Fruit fly (Drosophila melanogaster) whole organism, embryonic: ENCODE data around the gene CG43078.
A peak's percentile ranks its signal among the peaks of the same experiment; 100 is the strongest.

Source experiments
- Antp ChIP-seq: fragments of 200-800 bp; sonication (Bioruptor generic); optimal IDR thresholded peaks from 3 replicates; lab custom pipeline; 2016; ENCODE audit warnings: missing biosample characterization, missing genetic modification characterization
- CG1024 ChIP-seq: fragments of 200-800 bp; sonication (Bioruptor generic); IDR thresholded peaks from 2 replicates; pipeline ENCODE4 v1.3.6; 2022; ENCODE audit warnings: missing biosample characterization, missing genetic modification characterization
- CG10543 ChIP-seq: fragments of 200-800 bp; sonication (Bioruptor generic); optimal IDR thresholded peaks from 3 replicates; lab custom pipeline; 2017; ENCODE audit warnings: missing biosample characterization, mild to moderate bottlenecking, missing genetic modification characterization, moderate library complexity
- CG11085 ChIP-seq: fragments of 200-800 bp; sonication (Bioruptor generic); IDR thresholded peaks from 2 replicates; pipeline ENCODE4 v1.3.6; 2022; ENCODE audit warnings: missing biosample characterization, missing genetic modification characterization
- CG11093 ChIP-seq: fragments of 200-800 bp; sonication (Bioruptor generic); IDR thresholded peaks from 3 replicates; pipeline ENCODE4 v1.3.6; 2022; ENCODE audit warnings: missing biosample characterization, missing genetic modification characterization
- CG13424 ChIP-seq: fragments of 200-800 bp; sonication (Bioruptor generic); optimal IDR thresholded peaks from 2 replicates; lab custom pipeline; 2019; ENCODE audit warnings: missing biosample characterization, mild to moderate bottlenecking, missing genetic modification characterization, moderate library complexity
- CG14710 ChIP-seq: fragments of 200-800 bp; sonication (Bioruptor generic); optimal IDR thresholded peaks from 3 replicates; lab custom pipeline; 2019; ENCODE audit warnings: missing biosample characterization, mild to moderate bottlenecking, missing genetic modification characterization, moderate library complexity
- CG15011 ChIP-seq: fragments of 200-800 bp; sonication (Bioruptor generic); optimal IDR thresholded peaks from 3 replicates; lab custom pipeline; 2018; ENCODE audit warnings: missing biosample characterization, mild to moderate bottlenecking, missing genetic modification characterization
- CG17186 ChIP-seq: fragments of 200-800 bp; sonication (Bioruptor generic); optimal IDR thresholded peaks from 3 replicates; lab custom pipeline; 2017; ENCODE audit warnings: missing biosample characterization, missing genetic modification reagents, missing genetic modification characterization
- CG3065 ChIP-seq: fragments of 200-800 bp; sonication (Bioruptor generic); optimal IDR thresholded peaks from 2 replicates; lab custom pipeline; 2016; ENCODE audit warnings: missing biosample characterization, missing genetic modification characterization
- CG3407 ChIP-seq: fragments of 200-800 bp; sonication (Bioruptor generic); optimal IDR thresholded peaks from 2 replicates; lab custom pipeline; 2018; ENCODE audit warnings: missing biosample characterization, mild to moderate bottlenecking, missing genetic modification characterization
- CG43689 ChIP-seq: fragments of 200-800 bp; sonication (Bioruptor generic); IDR thresholded peaks from 2 replicates; pipeline ENCODE4 v1.3.6; 2022; ENCODE audit warnings: missing biosample characterization, missing genetic modification characterization
- CG6272 ChIP-seq: fragments of 200-800 bp; sonication (Bioruptor generic); IDR thresholded peaks from 2 replicates; pipeline ENCODE4 v1.3.6; 2022; ENCODE audit warnings: missing biosample characterization, missing genetic modification characterization
- CG6813 ChIP-seq: fragments of 200-800 bp; sonication (Bioruptor generic); optimal IDR thresholded peaks from 2 replicates; lab custom pipeline; 2017; ENCODE audit warnings: missing biosample characterization, missing genetic modification characterization, mild to moderate bottlenecking, moderate library complexity, missing genetic modification reagents
- CG7839 ChIP-seq: fragments of 200-800 bp; sonication (Bioruptor generic); optimal IDR thresholded peaks from 3 replicates; lab custom pipeline; 2018; ENCODE audit warnings: missing biosample characterization, mild to moderate bottlenecking, missing genetic modification characterization, moderate library complexity
- CG7987 ChIP-seq: fragments of 200-800 bp; sonication (Bioruptor generic); optimal IDR thresholded peaks from 2 replicates; lab custom pipeline; 2018; ENCODE audit warnings: missing biosample characterization, mild to moderate bottlenecking, missing genetic modification characterization, moderate library complexity
- D ChIP-seq, 2 experiments: fragments of 200-800 bp in 1 of 2; fragments of >200 bp in 1 of 2; sonication (Bioruptor generic) in 1 of 2; optimal IDR thresholded peaks; 2 replicates in 1 of 2; 3 replicates in 1 of 2; lab custom pipeline; 2017; ENCODE audit warnings: mild to moderate bottlenecking in 1 of 2, missing biosample characterization in 1 of 2, missing genetic modification characterization in 1 of 2, missing genetic modification reagents in 1 of 2
- D19A ChIP-seq: fragments of 200-800 bp; optimal IDR thresholded peaks from 3 replicates; lab custom pipeline; 2019; ENCODE audit warnings: missing biosample characterization, mild to moderate bottlenecking, missing genetic modification characterization, moderate library complexity
- E2f1 ChIP-seq: fragments of 200-800 bp; sonication (Bioruptor generic); IDR thresholded peaks from 2 replicates; pipeline ENCODE4 v1.3.6; 2022; ENCODE audit warnings: missing biosample characterization, missing genetic modification characterization
- H2.0 ChIP-seq: fragments of 200-800 bp; sonication (Bioruptor generic); IDR thresholded peaks from 2 replicates; pipeline ENCODE4 v1.3.6; 2022; ENCODE audit warnings: missing biosample characterization, missing genetic modification characterization
- HLH4C ChIP-seq: fragments of 200-800 bp; sonication (Bioruptor generic); IDR thresholded peaks from 3 replicates; pipeline ENCODE4 v1.3.6; 2022; ENCODE audit warnings: missing biosample characterization, missing genetic modification characterization; ENCODE audit not compliant: partially characterized antibody
- Hr3 ChIP-seq: fragments of 200-800 bp; sonication (Bioruptor generic); optimal IDR thresholded peaks from 3 replicates; lab custom pipeline; 2016; ENCODE audit warnings: missing biosample characterization, missing genetic modification characterization
- Myb ChIP-seq: fragments of 200-800 bp; sonication (Bioruptor generic); optimal IDR thresholded peaks from 2 replicates; lab custom pipeline; 2016; ENCODE audit warnings: missing biosample characterization, missing genetic modification characterization
- NC2β ChIP-seq: fragments of 200-800 bp; sonication (Bioruptor generic); optimal IDR thresholded peaks from 2 replicates; lab custom pipeline; 2016; ENCODE audit warnings: missing biosample characterization, missing genetic modification characterization
- Oaz ChIP-seq: fragments of 200-800 bp; sonication (Bioruptor generic); IDR thresholded peaks from 2 replicates; pipeline ENCODE4 v1.3.6; 2022; ENCODE audit warnings: missing biosample characterization, missing genetic modification characterization
- Opbp ChIP-seq: fragments of 200-800 bp; sonication (Bioruptor generic); IDR thresholded peaks from 3 replicates; pipeline ENCODE4 v1.3.6; 2022; ENCODE audit warnings: missing biosample characterization, missing genetic modification characterization; ENCODE audit not compliant: partially characterized antibody
- PHDP ChIP-seq: fragments of 200-800 bp; sonication (Bioruptor generic); optimal IDR thresholded peaks from 3 replicates; lab custom pipeline; 2018; ENCODE audit warnings: missing biosample characterization, mild to moderate bottlenecking, missing genetic modification characterization, moderate library complexity
- Ravus ChIP-seq: fragments of 200-800 bp; sonication (Bioruptor generic); IDR thresholded peaks from 2 replicates; pipeline ENCODE4 v1.3.6; 2022; ENCODE audit warnings: missing biosample characterization, missing genetic modification characterization
- Tbp ChIP-seq: fragments of >200 bp; optimal IDR thresholded peaks from 2 replicates; lab custom pipeline; 2018; ENCODE audit warnings: missing biosample characterization, missing genetic modification characterization
- ara ChIP-seq: fragments of 200-800 bp; sonication (Bioruptor generic); IDR thresholded peaks from 2 replicates; pipeline ENCODE4 v1.3.6; 2022; ENCODE audit warnings: missing biosample characterization, missing genetic modification characterization
- bigmax ChIP-seq: fragments of 200-800 bp; sonication (Bioruptor generic); optimal IDR thresholded peaks from 2 replicates; lab custom pipeline; 2018; ENCODE audit warnings: missing biosample characterization, mild to moderate bottlenecking, missing genetic modification characterization
- btn ChIP-seq: fragments of 200-800 bp; sonication (Bioruptor generic); optimal IDR thresholded peaks from 2 replicates; lab custom pipeline; 2016; ENCODE audit warnings: missing biosample characterization, missing genetic modification characterization
- chm ChIP-seq: fragments of 200-800 bp; sonication (Bioruptor generic); IDR thresholded peaks from 2 replicates; pipeline ENCODE4 v1.3.6; 2022; ENCODE audit warnings: missing biosample characterization, missing genetic modification characterization
- chn ChIP-seq: fragments of 200-800 bp; sonication (Bioruptor generic); optimal IDR thresholded peaks from 2 replicates; lab custom pipeline; 2016; ENCODE audit warnings: missing biosample characterization, missing genetic modification characterization
- fd96Cb ChIP-seq: fragments of 200-800 bp; sonication (Bioruptor generic); optimal IDR thresholded peaks from 2 replicates; lab custom pipeline; 2018; ENCODE audit warnings: missing biosample characterization, mild to moderate bottlenecking, missing genetic modification characterization, moderate library complexity
- gfzf ChIP-seq: fragments of 200-800 bp; sonication (Bioruptor generic); optimal IDR thresholded peaks from 2 replicates; lab custom pipeline; 2016; ENCODE audit warnings: missing biosample characterization, mild to moderate bottlenecking, missing genetic modification characterization, moderate library complexity
- inv ChIP-seq: fragments of 200-800 bp; sonication (Bioruptor generic); IDR thresholded peaks from 2 replicates; pipeline ENCODE4 v1.3.6; 2022; ENCODE audit warnings: missing biosample characterization, missing genetic modification characterization; ENCODE audit not compliant: partially characterized antibody
- kay ChIP-seq: fragments of 200-800 bp; sonication (Bioruptor generic); optimal IDR thresholded peaks from 2 replicates; lab custom pipeline; 2016; ENCODE audit warnings: missing biosample characterization, missing genetic modification characterization
- lab ChIP-seq: fragments of 200-800 bp; sonication (Bioruptor generic); optimal IDR thresholded peaks from 3 replicates; lab custom pipeline; 2017; ENCODE audit warnings: missing biosample characterization, missing genetic modification characterization, mild to moderate bottlenecking, moderate library complexity, missing genetic modification reagents
- pzg ChIP-seq: fragments of 200-800 bp; sonication (Bioruptor generic); optimal IDR thresholded peaks from 3 replicates; lab custom pipeline; 2018; ENCODE audit warnings: missing biosample characterization, mild to moderate bottlenecking, missing genetic modification characterization, moderate library complexity
- row ChIP-seq: fragments of 200-800 bp; sonication (Bioruptor generic); IDR thresholded peaks from 3 replicates; pipeline ENCODE4 v1.3.6; 2022; ENCODE audit warnings: missing biosample characterization, missing genetic modification characterization
- salm ChIP-seq: fragments of 200-800 bp; sonication (Bioruptor generic); optimal IDR thresholded peaks from 2 replicates; lab custom pipeline; 2018; ENCODE audit warnings: missing biosample characterization, mild to moderate bottlenecking, missing genetic modification characterization
- sna ChIP-seq: fragments of 200-800 bp; sonication (Bioruptor generic); IDR thresholded peaks from 2 replicates; pipeline ENCODE4 v1.3.6; 2022; ENCODE audit warnings: missing biosample characterization, missing genetic modification characterization; ENCODE audit not compliant: partially characterized antibody
- sob ChIP-seq: fragments of 200-800 bp; sonication (Bioruptor generic); IDR thresholded peaks from 2 replicates; pipeline ENCODE4 v1.3.6; 2022; ENCODE audit warnings: missing biosample characterization, missing genetic modification characterization
- stc ChIP-seq: fragments of 200-800 bp; sonication (Bioruptor generic); IDR thresholded peaks from 2 replicates; pipeline ENCODE4 v1.3.6; 2022; ENCODE audit warnings: missing biosample characterization, missing genetic modification characterization
- tgo ChIP-seq: fragments of 200-800 bp; sonication (Bioruptor generic); IDR thresholded peaks from 3 replicates; pipeline ENCODE4 v1.3.6; 2022; ENCODE audit warnings: missing biosample characterization, missing genetic modification characterization
- usp ChIP-seq: fragments of >200 bp; optimal IDR thresholded peaks from 2 replicates; lab custom pipeline; 2017; ENCODE audit warnings: missing biosample characterization, missing genetic modification characterization
- zen2 ChIP-seq: fragments of 200-800 bp; sonication (Bioruptor generic); IDR thresholded peaks from 3 replicates; pipeline ENCODE4 v1.3.6; 2022; ENCODE audit warnings: missing biosample characterization, missing genetic modification characterization; ENCODE audit not compliant: partially characterized antibody

CG43078 gene

dm6 chr3L:8549183-8549890 lies 27.3 kb upstream of the CG43078 start (continued):
- TF ChIP-seq Ravus (no peak), Opbp (GFP tag; lab: Robert Waterston, UW) (no peak), HLH4C (GFP tag; lab: Robert Waterston, UW) (no peak), sna (GFP tag; lab: Robert Waterston, UW) (no peak), CG17186 (no peak), Oaz (GFP tag; lab: Robert Waterston, UW) (no peak), E2f1 (GFP tag; lab: Robert Waterston, UW) (peak; percentile 26; the same call in 1 of the 2 replicates), CG1024 (GFP tag; lab: Robert Waterston, UW) (no peak), D (optimal IDR thresholded peaks at IDR 0.05; lab: Kevin White, UChicago) (no peak), D (GFP tag; optimal IDR thresholded peaks at IDR 0.05; lab: Kevin White, UChicago) (peak; percentile 56), stc (GFP tag; lab: Robert Waterston, UW) (peak; percentile 66), inv (no peak), CG6272 (GFP tag; lab: Robert Waterston, UW) (no peak), gfzf (GFP tag; lab: Kevin White, UChicago) (no peak), kay (no peak), PHDP (tag; lab: Kevin White, UChicago) (peak; percentile 55), tgo (GFP tag; lab: Robert Waterston, UW) (no peak), zen2 (GFP tag; lab: Robert Waterston, UW) (no peak), bigmax (no peak), chm (GFP tag; lab: Robert Waterston, UW) (peak; percentile 56; the same call in 1 of the 2 replicates), CG10543 (GFP tag; lab: Kevin White, UChicago) (peak; percentile 68), Antp (GFP tag; lab: Kevin White, UChicago) (peak; percentile 56), Tbp (no peak), CG43689 (GFP tag; lab: Robert Waterston, UW) (no peak), lab (GFP tag; lab: Kevin White, UChicago) (peak; percentile 61), CG13424 (peak; percentile 63), CG14710 (tag; lab: Kevin White, UChicago) (peak; percentile 69), CG3065 (GFP tag; lab: Kevin White, UChicago) (no peak), CG3407 (GFP tag; lab: Kevin White, UChicago) (peak; percentile 53), NC2β (GFP tag; lab: Kevin White, UChicago) (no peak), fd96Cb (tag; lab: Kevin White, UChicago) (peak; percentile 53), btn (GFP tag; lab: Kevin White, UChicago) (peak; percentile 42), CG15011 (no peak), D19A (tag; lab: Kevin White, UChicago) (peak; percentile 56), Hr3 (GFP tag; lab: Kevin White, UChicago) (peak; percentile 10), pzg (GFP tag; lab: Kevin White, UChicago) (no peak), Myb (GFP tag; lab: Kevin White, UChicago) (no peak), CG6813 (GFP tag; lab: Kevin White, UChicago) (peak; percentile 6), chn (GFP tag; lab: Kevin White, UChicago) (peak; percentile 22), usp (GFP tag; lab: Kevin White, UChicago) (no peak), H2.0 (no peak), CG11093 (GFP tag; lab: Robert Waterston, UW) (peak; percentile 31; the same call in 1 of the 3 replicates), salm (tag; lab: Kevin White, UChicago) (peak; percentile 18), sob (GFP tag; lab: Robert Waterston, UW) (peak; percentile 34; the same call in 1 of the 2 replicates), CG11085 (GFP tag; lab: Robert Waterston, UW) (no peak), CG7987 (no peak), CG7839 (tag; lab: Kevin White, UChicago) (peak; percentile 60), row (peak; percentile 67), ara (peak; percentile 18; the same call in 1 of the 2 replicates)
